Worm (Caenorhabditis elegans): Measurements from ENCODE around the gene lin-23.

The lin-23 gene

ce11 chrII:6360822-6361221 lies 10.3 kb upstream of the lin-23 start, which contains the start of gene K10B2.4 (continued):
- TF ChIP-seq pqm-1 (tag; optimal IDR thresholded peaks at IDR 0.05) (no peak), C34B4.2 (tag; optimal IDR thresholded peaks at IDR 0.05) (no peak), ceh-63 (GFP tag; optimal IDR thresholded peaks at IDR 0.05) (no peak), hpl-2 (GFP tag; optimal IDR thresholded peaks at IDR 0.05) (peak; percentile 9), grh-1 (GFP tag; IDR thresholded peaks at IDR 0.05) (0 out of 2 replicates have a peak, but pooled peaks have one; percentile 34), hlh-4 (tag; optimal IDR thresholded peaks at IDR 0.05) (no peak), zip-4 (GFP tag; optimal IDR thresholded peaks at IDR 0.05) (no peak), ztf-11 (tag; optimal IDR thresholded peaks at IDR 0.05) (no peak), ets-5 (GFP tag; IDR thresholded peaks at IDR 0.05) (no peak), ceh-90 (tag; optimal IDR thresholded peaks at IDR 0.05) (no peak)

ce11 chrII:6365237-6365815 lies 5.8 kb upstream of the lin-23 start, which contains the start of the genes ani-2 and clec-88:
Gene ani-2, minus strand, starts transcription at chrII:6365367.
Gene clec-88, plus strand, starts transcription at chrII:6365722.
- TF ChIP-seq nhr-71 (tag; optimal IDR thresholded peaks at IDR 0.05): no peak

DNA sequence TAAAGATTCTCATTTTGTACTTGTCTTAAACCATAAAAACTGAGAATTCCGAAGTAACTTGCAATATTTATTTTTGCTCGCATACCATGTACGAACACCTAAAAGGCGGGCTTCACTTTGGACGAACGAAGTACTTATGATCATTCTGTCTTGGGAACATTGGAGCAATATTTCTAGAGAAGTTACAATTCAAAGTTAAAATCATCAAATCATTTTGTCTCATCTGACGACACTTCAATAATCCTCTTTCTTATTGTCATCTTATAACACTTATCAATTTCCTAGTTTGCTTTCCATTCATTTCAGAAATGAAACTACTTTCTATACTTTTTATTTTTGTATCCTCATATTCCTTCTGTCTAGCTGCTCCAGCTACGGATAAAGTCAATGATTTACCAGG lies 4.4 kb upstream of the lin-23 start, which contains the start of gene ctsa-4.1:
Gene ctsa-4.1 (plus strand): TSS at position 301 of the 400 bp plus-strand sequence.
- TF ChIP-seq egl-13 (tag; optimal IDR thresholded peaks at IDR 0.05) (no peak), efl-1 (optimal IDR thresholded peaks at IDR 0.05) (no peak), efl-1 (GFP tag; optimal IDR thresholded peaks at IDR 0.05 in 1 of 2) (peak in 1 of 2 experiments; percentile 24), sox-4 (tag; optimal IDR thresholded peaks at IDR 0.05) (no peak), unc-62 (GFP tag; optimal IDR thresholded peaks at IDR 0.05) (no peak)

DNA sequence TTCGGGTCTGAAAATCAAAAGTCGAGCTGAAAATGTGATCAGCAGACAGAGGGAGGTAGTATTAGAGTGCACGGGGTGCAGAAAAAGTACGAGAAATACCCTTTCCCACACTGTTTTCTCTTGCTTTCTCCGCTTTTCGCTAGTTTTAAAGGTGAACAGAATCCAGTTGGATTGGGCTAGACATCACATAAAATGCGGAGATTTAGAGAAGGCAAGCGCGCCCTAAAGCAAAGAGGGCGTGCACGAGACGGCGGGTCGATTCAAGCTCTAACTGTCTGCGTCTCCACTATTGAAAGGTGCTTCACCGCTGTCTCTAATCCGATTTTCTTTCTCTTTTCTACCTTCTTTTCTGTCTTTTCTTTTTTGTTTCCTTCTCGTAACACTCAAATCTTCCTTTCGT lies 993 bp upstream of the lin-23 start:
- TF ChIP-seq lin-14 (GFP tag; optimal IDR thresholded peaks at IDR 0.05): peak; percentile 96
- TF ChIP-seq snu-23 (GFP tag; optimal IDR thresholded peaks at IDR 0.05): peak; percentile 94
- peak in 2 of 6 experiments; percentile 57 to 81 for TF ChIP-seq elt-3 (tag; optimal IDR thresholded peaks at IDR 0.05)
- TF ChIP-seq ceh-63 (GFP tag; optimal IDR thresholded peaks at IDR 0.05): no peak
- no peak for TF ChIP-seq hlh-4 (tag; optimal IDR thresholded peaks at IDR 0.05)
- TF ChIP-seq nhr-12 (tag; optimal IDR thresholded peaks at IDR 0.05): no peak
- peak; percentile 85 for TF ChIP-seq isw-1 (GFP tag; IDR thresholded peaks at IDR 0.05)
- peak; percentile 48 for TF ChIP-seq mep-1 (tag; optimal IDR thresholded peaks at IDR 0.05)
- TF ChIP-seq skn-1 (tag; optimal IDR thresholded peaks at IDR 0.05): peak; percentile 85
- no peak for TF ChIP-seq unc-62 (GFP tag; optimal IDR thresholded peaks at IDR 0.05)
- TF ChIP-seq swsn-7 (tag; optimal IDR thresholded peaks at IDR 0.05): peak; percentile 87
- TF ChIP-seq pag-3 (tag; optimal IDR thresholded peaks at IDR 0.05; ENCODE audit: borderline replicate concordance, insufficient read depth): no peak
- TF ChIP-seq lin-39 (tag; optimal IDR thresholded peaks at IDR 0.05): no peak
- TF ChIP-seq jun-1 (tag; optimal IDR thresholded peaks at IDR 0.05): peak; percentile 86
- TF ChIP-seq lsy-2 (tag; optimal IDR thresholded peaks at IDR 0.05): peak; percentile 87 to 89
- peak; percentile 20 for TF ChIP-seq nhr-237 (tag; optimal IDR thresholded peaks at IDR 0.05)
- peak; percentile 62 for TF ChIP-seq egl-13 (tag; optimal IDR thresholded peaks at IDR 0.05)
- 0 out of 2 replicates have a peak, but pooled peaks have one; percentile 16 for TF ChIP-seq ceh-88 (GFP tag; IDR thresholded peaks at IDR 0.05)
- peak; percentile 56 for TF ChIP-seq elt-2 (tag; optimal IDR thresholded peaks at IDR 0.05)
- peak in 1 of 2 experiments; percentile 5 for TF ChIP-seq ztf-11 (tag; optimal IDR thresholded peaks at IDR 0.05)
- no peak for TF ChIP-seq tlp-1 (tag; optimal IDR thresholded peaks at IDR 0.05)
- TF ChIP-seq ceh-90 (tag; optimal IDR thresholded peaks at IDR 0.05): no peak
- peak; percentile 81 for TF ChIP-seq C16A3.4 (tag; optimal IDR thresholded peaks at IDR 0.05)
- TF ChIP-seq ceh-8 (GFP tag; optimal IDR thresholded peaks at IDR 0.05): peak; percentile 29
- peak; percentile 47 for TF ChIP-seq lir-3 (tag; optimal IDR thresholded peaks at IDR 0.05; ENCODE audit: poor library complexity)
- TF ChIP-seq ama-1 (optimal IDR thresholded peaks at IDR 0.05): no peak
- peak; percentile 84 to 90 for TF ChIP-seq efl-1 (optimal IDR thresholded peaks at IDR 0.05)
- peak; percentile 71 to 97 for TF ChIP-seq efl-1 (GFP tag; optimal IDR thresholded peaks at IDR 0.05 in 1 of 2)
- TF ChIP-seq lin-15B (tag; optimal IDR thresholded peaks at IDR 0.05): peak; percentile 86
- TF ChIP-seq nhr-28 (tag; optimal IDR thresholded peaks at IDR 0.05): no peak
- peak; percentile 92 for TF ChIP-seq nhr-71 (tag; optimal IDR thresholded peaks at IDR 0.05)
- no peak for TF ChIP-seq ces-1 (GFP tag; optimal IDR thresholded peaks at IDR 0.05)
- TF ChIP-seq irx-1 (tag; optimal IDR thresholded peaks at IDR 0.05): peak; percentile 65
- TF ChIP-seq nhr-77 (tag; optimal IDR thresholded peaks at IDR 0.05): peak; percentile 73
- TF ChIP-seq tbx-2 (tag; optimal IDR thresholded peaks at IDR 0.05): peak; percentile 87
- TF ChIP-seq rnt-1 (tag; optimal IDR thresholded peaks at IDR 0.05): peak; percentile 89
- TF ChIP-seq Y116A8C.19 (tag; optimal IDR thresholded peaks at IDR 0.05; ENCODE audit: borderline replicate concordance): no peak
- peak; percentile 47 for TF ChIP-seq F16B12.6 (tag; optimal IDR thresholded peaks at IDR 0.05)
